Worm (Caenorhabditis elegans): ENCODE results near the gene srh-257.

srh-257 gene

DNA sequence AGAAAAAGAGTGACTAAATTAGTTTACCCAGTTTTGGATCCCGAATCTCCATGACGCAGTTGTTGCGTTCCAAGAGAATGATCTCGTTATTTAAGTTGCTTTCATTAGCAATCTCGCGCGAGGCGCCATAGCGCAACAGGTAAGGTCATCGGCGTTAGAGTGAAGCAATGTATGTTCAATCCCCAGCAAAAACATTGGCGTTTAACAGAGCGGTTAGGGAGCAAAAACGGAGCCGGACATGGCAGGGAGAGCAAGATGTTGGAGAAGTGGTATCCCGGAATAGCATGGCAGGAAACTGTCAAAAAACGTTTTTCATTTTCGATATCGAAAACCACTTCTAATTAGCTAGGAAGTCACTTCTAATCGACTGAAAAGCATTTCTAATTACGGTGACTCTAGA lies 47.3 kb downstream of the srh-257 start (continued):
- TF ChIP-seq rbr-2 (tag; optimal IDR thresholded peaks at IDR 0.05) (no peak), daf-16 (GFP tag; optimal IDR thresholded peaks at IDR 0.05) (peak in 1 of 2 experiments; percentile 37), daf-16 (tag; optimal IDR thresholded peaks at IDR 0.05) (no peak), hif-1 (tag; optimal IDR thresholded peaks at IDR 0.05) (no peak), dmd-8 (GFP tag; IDR thresholded peaks at IDR 0.05) (peak; percentile 87), duxl-1 (tag; optimal IDR thresholded peaks at IDR 0.05; ENCODE audit: poor library complexity) (no peak), nhr-48 (tag; optimal IDR thresholded peaks at IDR 0.05) (no peak), T26A8.4 (GFP tag; IDR thresholded peaks at IDR 0.05) (no peak), hlh-30 (tag; optimal IDR thresholded peaks at IDR 0.05; ENCODE audit: insufficient read depth) (no peak), ceh-32 (tag; optimal IDR thresholded peaks at IDR 0.05; ENCODE audit: poor library complexity) (no peak), lsy-2 (tag; optimal IDR thresholded peaks at IDR 0.05) (no peak), lin-39 (tag; optimal IDR thresholded peaks at IDR 0.05) (no peak)

DNA sequence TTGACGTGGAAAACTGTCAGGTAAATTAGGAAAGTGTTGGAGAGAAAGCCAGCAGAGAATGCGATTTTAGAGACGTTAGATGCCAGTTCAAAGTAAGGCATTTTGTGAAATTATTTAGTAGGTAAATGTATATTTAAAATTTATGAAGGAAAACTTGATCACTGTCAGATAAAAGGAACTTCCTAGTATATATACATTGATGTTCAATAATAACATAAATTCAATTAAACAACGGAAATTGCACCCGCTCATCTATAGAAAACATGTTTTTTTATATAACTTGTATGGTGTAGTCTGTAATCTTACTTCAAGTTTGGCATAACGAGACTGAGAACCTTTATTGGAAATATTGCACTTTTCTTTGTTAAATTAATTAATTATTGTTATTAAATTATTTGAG lies 52.1 kb downstream of the srh-257 start, which contains the start of gene str-71:
str-71 (minus strand) TSS at position 101 of the 400 bp plus-strand sequence.
- TF ChIP-seq aha-1 (tag): peak; percentile 83
- no peak for TF ChIP-seq Y75B8A.6 (GFP tag; IDR thresholded peaks at IDR 0.05)

All from whole organism, L4 larva.